Worm (Caenorhabditis elegans) whole organism, L4 larva: ENCODE measurements around the gene nspd-4.

ENCODE experiments used
- aly-2 ChIP-seq: sonication (generic microtip); optimal IDR thresholded peaks from 2 replicates; lab custom pipeline; 2018; ENCODE audit warnings: missing biosample characterization, missing genetic modification characterization
- ama-1 ChIP-seq: fragments of 150-350 bp; optimal IDR thresholded peaks from 2 replicates; lab custom pipeline; 2014; ENCODE audit warnings: inconsistent platforms, mixed read lengths
- dpl-1 ChIP-seq: fragments of 150-350 bp; optimal IDR thresholded peaks from 2 replicates; lab custom pipeline; 2014; ENCODE audit warnings: missing biosample characterization, missing genetic modification reagents, missing genetic modification characterization
- egl-27 ChIP-seq: sonication (generic microtip); optimal IDR thresholded peaks from 3 replicates; lab custom pipeline; 2017; ENCODE audit warnings: missing biosample characterization, missing genetic modification reagents, missing genetic modification characterization
- hmg-1.1 ChIP-seq: fragments of 200-800 bp; sonication (Bioruptor generic); IDR thresholded peaks from 2 replicates; pipeline ENCODE4 v1.3.6; 2022; ENCODE audit warnings: missing genetic modification reagents, missing genetic modification characterization, missing compliant biosample characterization
- lin-39 ChIP-seq: fragments of 150-350 bp; optimal IDR thresholded peaks from 2 replicates; lab custom pipeline; 2014; ENCODE audit warnings: missing biosample characterization, missing genetic modification reagents, missing genetic modification characterization
- mdl-1 ChIP-seq, 2 experiments: fragments of 150-350 bp in 1 of 2; sonication (generic microtip) in 1 of 2; optimal IDR thresholded peaks; 2 replicates each; lab custom pipeline; 2014 to 2017; ENCODE audit warnings: missing biosample characterization in 2 of 2, missing genetic modification characterization in 2 of 2
- mes-2 ChIP-seq: sonication (generic microtip); optimal IDR thresholded peaks from 2 replicates; lab custom pipeline; 2016; ENCODE audit warnings: missing genotype, mild to moderate bottlenecking, missing genetic modification characterization, missing compliant biosample characterization; ENCODE audit not compliant: poor library complexity, severe bottlenecking
- nhr-10 ChIP-seq: fragments of 150-350 bp; optimal IDR thresholded peaks from 2 replicates; lab custom pipeline; 2014; ENCODE audit warnings: missing biosample characterization, missing genetic modification characterization
- set-16 ChIP-seq: fragments of 200-800 bp; sonication (Bioruptor generic); IDR thresholded peaks from 2 replicates; pipeline ENCODE4 v1.3.6; 2022; ENCODE audit warnings: missing genetic modification reagents, missing genetic modification characterization, missing compliant biosample characterization
- snpc-4 ChIP-seq: fragments of 150-350 bp; optimal IDR thresholded peaks from 2 replicates; lab custom pipeline; 2014; ENCODE audit warnings: missing biosample characterization, missing genetic modification characterization
- zag-1 ChIP-seq: fragments of 150-350 bp; optimal IDR thresholded peaks from 2 replicates; lab custom pipeline; 2014; ENCODE audit warnings: missing biosample characterization, missing genetic modification characterization
- zfp-3 ChIP-seq: fragments of 200-800 bp; sonication (Bioruptor generic); conservative IDR thresholded peaks from 2 replicates; pipeline ENCODE4 v1.3.6; 2022; ENCODE audit warnings: missing genetic modification reagents, missing genetic modification characterization, missing compliant biosample characterization

- TF ChIP-seq hmg-1.1 (no peak), zag-1 (tag; lab: Kevin White, UChicago) (no peak), egl-27 (no peak), nhr-10 (no peak), mes-2 (tag; lab: Kevin White, UChicago) (no peak), set-16 (GFP tag; lab: Robert Waterston, UW) (no peak), dpl-1 (GFP tag; lab: Kevin White, UChicago) (no peak), zfp-3 (no peak), ama-1 (lab: Kevin White, UChicago) (no peak), lin-39 (tag; lab: Kevin White, UChicago) (no peak), aly-2 (tag; lab: Kevin White, UChicago) (no peak), mdl-1 (tag; optimal IDR thresholded peaks at IDR 0.05; lab: Kevin White, UChicago) (no peak), snpc-4 (tag; lab: Kevin White, UChicago) (no peak)
Observed at ce11 chrII:4805799-4806198, 36.6 kb upstream of the nspd-4 start.
